Worm (Caenorhabditis elegans) whole organism, L1 larva: Measurements from ENCODE around the gene F54A3.6.

Experiments
- nhr-20 ChIP-seq: sonication (generic microtip); optimal IDR thresholded peaks from 2 replicates; lab custom pipeline; 2016; ENCODE audit warnings: mild to moderate bottlenecking, missing genetic modification characterization, missing compliant biosample characterization
- nhr-71 ChIP-seq: sonication (generic microtip); optimal IDR thresholded peaks from 2 replicates; lab custom pipeline; 2016; ENCODE audit warnings: mild to moderate bottlenecking, missing genetic modification characterization, moderate library complexity, missing compliant biosample characterization
- vab-15 ChIP-seq: sonication (generic microtip); optimal IDR thresholded peaks from 2 replicates; lab custom pipeline; 2017; ENCODE audit warnings: missing genotype, mild to moderate bottlenecking, missing genetic modification characterization, missing compliant biosample characterization

ce11 chrII:2202147-2202546, 30.1 kb downstream of the F54A3.6 start:
- TF ChIP-seq vab-15 (tag; lab: Kevin White, UChicago) (no peak), nhr-20 (tag; lab: Kevin White, UChicago) (no peak), nhr-71 (no peak)
